Worm (Caenorhabditis elegans) whole organism, L2 larva: ENCODE results near the gene chpf-2.

Experiments used
- C34F6.9 ChIP-seq: fragments of 150-350 bp; optimal IDR thresholded peaks from 2 replicates; lab custom pipeline; 2014; ENCODE audit warnings: missing biosample characterization, missing genetic modification characterization
- F13H6.1 ChIP-seq: sonication (generic microtip); optimal IDR thresholded peaks from 2 replicates; lab custom pipeline; 2016; ENCODE audit warnings: missing genetic modification characterization, missing compliant biosample characterization
- R02D3.7 ChIP-seq: fragments of 150-350 bp; optimal IDR thresholded peaks from 2 replicates; lab custom pipeline; 2014; ENCODE audit warnings: missing biosample characterization, missing genetic modification characterization
- Y55F3AM.14 ChIP-seq: fragments of 200-800 bp; sonication (Bioruptor generic); optimal IDR thresholded peaks from 2 replicates; lab custom pipeline; 2018; ENCODE audit warnings: mild to moderate bottlenecking, missing genetic modification characterization, missing compliant biosample characterization
- alr-1 ChIP-seq: fragments of 150-350 bp; optimal IDR thresholded peaks from 2 replicates; lab custom pipeline; 2014; ENCODE audit warnings: missing biosample characterization, missing genetic modification characterization
- ama-1 ChIP-seq: fragments of 150-350 bp; optimal IDR thresholded peaks from 2 replicates; lab custom pipeline; 2018; ENCODE audit warnings: inconsistent platforms
- ceh-16 ChIP-seq: fragments of 150-350 bp; optimal IDR thresholded peaks from 2 replicates; lab custom pipeline; 2014; ENCODE audit warnings: missing biosample characterization, missing genetic modification characterization
- egl-27 ChIP-seq: sonication (generic microtip); optimal IDR thresholded peaks from 3 replicates; lab custom pipeline; 2017; ENCODE audit warnings: missing biosample characterization, missing genetic modification reagents, missing genetic modification characterization
- elt-1 ChIP-seq: fragments of 150-350 bp; optimal IDR thresholded peaks from 2 replicates; lab custom pipeline; 2014; ENCODE audit warnings: missing biosample characterization, missing genetic modification characterization
- elt-3 ChIP-seq: sonication (generic microtip); optimal IDR thresholded peaks from 2 replicates; lab custom pipeline; 2017; ENCODE audit warnings: missing biosample characterization, missing genetic modification characterization
- fos-1 ChIP-seq: fragments of 150-350 bp; optimal IDR thresholded peaks from 2 replicates; lab custom pipeline; 2014; ENCODE audit warnings: missing biosample characterization, missing genetic modification characterization
- gmeb-1 ChIP-seq: fragments of 150-350 bp; optimal IDR thresholded peaks from 2 replicates; lab custom pipeline; 2014; ENCODE audit warnings: missing biosample characterization, missing genetic modification characterization
- lin-11 ChIP-seq: fragments of 150-350 bp; sonication (generic microtip); optimal IDR thresholded peaks from 2 replicates; lab custom pipeline; 2014; ENCODE audit warnings: missing biosample characterization, missing genetic modification characterization, inconsistent platforms, mixed read lengths
- lin-13 ChIP-seq: fragments of 150-350 bp; optimal IDR thresholded peaks from 2 replicates; lab custom pipeline; 2014; ENCODE audit warnings: missing biosample characterization, missing genetic modification reagents, missing genetic modification characterization
- lin-39 ChIP-seq: fragments of 150-350 bp; optimal IDR thresholded peaks from 2 replicates; lab custom pipeline; 2014; ENCODE audit warnings: missing biosample characterization, missing genetic modification reagents, missing genetic modification characterization
- lsy-2 ChIP-seq, 2 experiments: fragments of 150-350 bp in 1 of 2; sonication (generic microtip) in 1 of 2; optimal IDR thresholded peaks; 2 replicates each; lab custom pipeline; 2014 to 2017; ENCODE audit warnings: missing biosample characterization in 2 of 2, missing genetic modification characterization in 2 of 2
- mbf-1 ChIP-seq: sonication (generic microtip); optimal IDR thresholded peaks from 2 replicates; lab custom pipeline; 2017; ENCODE audit warnings: missing biosample characterization, missing genetic modification characterization
- mdl-1 ChIP-seq, 2 experiments: fragments of 150-350 bp in 1 of 2; sonication (generic microtip) in 1 of 2; optimal IDR thresholded peaks; 2 replicates each; lab custom pipeline; 2017; ENCODE audit warnings: missing biosample characterization in 2 of 2, missing genetic modification characterization in 2 of 2
- nhr-10 ChIP-seq: sonication (generic microtip); optimal IDR thresholded peaks from 2 replicates; lab custom pipeline; 2017; ENCODE audit warnings: missing biosample characterization, missing genetic modification characterization
- nhr-12 ChIP-seq: fragments of 150-350 bp; optimal IDR thresholded peaks from 2 replicates; lab custom pipeline; 2014; ENCODE audit warnings: missing biosample characterization, missing genetic modification characterization
- nhr-129 ChIP-seq: fragments of 150-350 bp; optimal IDR thresholded peaks from 2 replicates; lab custom pipeline; 2014; ENCODE audit warnings: missing biosample characterization, missing genetic modification characterization
- nhr-21 ChIP-seq: fragments of 150-350 bp; optimal IDR thresholded peaks from 2 replicates; lab custom pipeline; 2014; ENCODE audit warnings: missing biosample characterization, missing genetic modification characterization
- nhr-237 ChIP-seq: fragments of 150-350 bp; optimal IDR thresholded peaks from 2 replicates; lab custom pipeline; 2014; ENCODE audit warnings: missing biosample characterization, missing genetic modification characterization
- nhr-25 ChIP-seq: fragments of 150-350 bp; sonication (generic microtip); optimal IDR thresholded peaks from 3 replicates; lab custom pipeline; 2014; ENCODE audit warnings: missing biosample characterization, missing genetic modification characterization
- nhr-6 ChIP-seq: fragments of 150-350 bp; optimal IDR thresholded peaks from 2 replicates; lab custom pipeline; 2014; ENCODE audit warnings: missing biosample characterization, missing genetic modification characterization
- nhr-77 ChIP-seq: fragments of 150-350 bp; optimal IDR thresholded peaks from 2 replicates; lab custom pipeline; 2014; ENCODE audit warnings: missing biosample characterization, missing genetic modification characterization
- sem-4 ChIP-seq: fragments of 150-350 bp; optimal IDR thresholded peaks from 2 replicates; lab custom pipeline; 2014; ENCODE audit warnings: missing biosample characterization, missing genetic modification reagents, missing genetic modification characterization
- skn-1 ChIP-seq: sonication (generic microtip); optimal IDR thresholded peaks from 2 replicates; lab custom pipeline; 2017; ENCODE audit warnings: missing biosample characterization, missing genetic modification characterization
- sma-9 ChIP-seq, 2 experiments: fragments of 150-350 bp in 1 of 2; sonication (generic microtip) in 1 of 2; optimal IDR thresholded peaks; 2 replicates each; lab custom pipeline; 2014 to 2016; ENCODE audit warnings: missing genetic modification characterization in 2 of 2, mild to moderate bottlenecking in 1 of 2, missing biosample characterization in 1 of 2, missing compliant biosample characterization in 1 of 2, missing genetic modification reagents in 1 of 2, moderate library complexity in 1 of 2
- snpc-4 ChIP-seq: fragments of 150-350 bp; optimal IDR thresholded peaks from 2 replicates; lab custom pipeline; 2014; ENCODE audit warnings: missing biosample characterization, missing genetic modification characterization
- unc-39 ChIP-seq: fragments of 150-350 bp; optimal IDR thresholded peaks from 2 replicates; lab custom pipeline; 2014; ENCODE audit warnings: missing biosample characterization, missing genetic modification characterization
- unc-55 ChIP-seq: fragments of 150-350 bp; sonication (generic microtip); optimal IDR thresholded peaks from 3 replicates; lab custom pipeline; 2014; ENCODE audit warnings: missing biosample characterization, missing genetic modification reagents, missing genetic modification characterization
- unc-62 ChIP-seq: fragments of 150-350 bp; optimal IDR thresholded peaks from 2 replicates; lab custom pipeline; 2014; ENCODE audit warnings: missing biosample characterization, missing genetic modification reagents, missing genetic modification characterization
- zag-1 ChIP-seq: fragments of 150-350 bp; optimal IDR thresholded peaks from 2 replicates; lab custom pipeline; 2014; ENCODE audit warnings: missing biosample characterization, missing genetic modification characterization
- ztf-1 ChIP-seq: fragments of 200-800 bp; sonication (Bioruptor generic); conservative IDR thresholded peaks from 2 replicates; pipeline ENCODE4 v1.3.6; 2022; ENCODE audit warnings: missing genetic modification characterization, missing compliant biosample characterization
- ztf-11 ChIP-seq: sonication (generic microtip); optimal IDR thresholded peaks from 2 replicates; lab custom pipeline; 2017; ENCODE audit warnings: missing biosample characterization, missing genetic modification characterization
- ztf-4 ChIP-seq: fragments of 150-350 bp; optimal IDR thresholded peaks from 2 replicates; lab custom pipeline; 2014; ENCODE audit warnings: missing biosample characterization, missing genetic modification characterization

The chpf-2 gene

ce11 chrV:3039282-3039681 is at the start of gene chpf-2:
Gene chpf-2 (minus strand): TSS chrV:3039382.
- TF ChIP-seq nhr-21 (tag; lab: Kevin White, UChicago) (no peak), lin-39 (tag; lab: Kevin White, UChicago) (no peak), nhr-6 (tag; lab: Kevin White, UChicago) (no peak), Y55F3AM.14 (GFP tag; lab: Kevin White, UChicago) (no peak), nhr-10 (no peak), mdl-1 (tag; optimal IDR thresholded peaks at IDR 0.05; lab: Kevin White, UChicago) (no peak), elt-3 (tag; lab: Kevin White, UChicago) (no peak), lin-11 (tag; lab: Kevin White, UChicago) (no peak), ztf-11 (tag; lab: Kevin White, UChicago) (no peak), snpc-4 (no peak), R02D3.7 (tag; lab: Kevin White, UChicago) (no peak), ama-1 (lab: Kevin White, UChicago) (no peak), ceh-16 (tag; lab: Kevin White, UChicago) (no peak), lin-13 (no peak), C34F6.9 (tag; lab: Kevin White, UChicago) (no peak), sma-9 (GFP tag; optimal IDR thresholded peaks at IDR 0.05; lab: Kevin White, UChicago) (no peak), sma-9 (tag; optimal IDR thresholded peaks at IDR 0.05; lab: Kevin White, UChicago) (no peak)

ce11 chrV:3088768-3089167 is 49.6 kb upstream of the chpf-2 start, which contains the start of gene acs-21:
Gene acs-21 (plus strand): TSS chrV:3089068.
- TF ChIP-seq lin-11 (tag; lab: Kevin White, UChicago) = no peak
- no peak for TF ChIP-seq elt-3 (tag; lab: Kevin White, UChicago)
- no peak for TF ChIP-seq elt-1 (tag; lab: Kevin White, UChicago)

- TF ChIP-seq nhr-6 (tag; lab: Kevin White, UChicago) (no peak), lsy-2 (tag; optimal IDR thresholded peaks at IDR 0.05; lab: Kevin White, UChicago) (no peak), lin-39 (tag; lab: Kevin White, UChicago) (no peak), fos-1 (no peak), zag-1 (no peak), elt-1 (tag; lab: Kevin White, UChicago) (no peak), ama-1 (lab: Kevin White, UChicago) (no peak), unc-62 (GFP tag; lab: Kevin White, UChicago) (no peak), snpc-4 (no peak), sem-4 (tag; lab: Kevin White, UChicago) (no peak), nhr-25 (tag; lab: Kevin White, UChicago) (no peak), alr-1 (tag; lab: Kevin White, UChicago) (no peak), F13H6.1 (no peak)
Measured at ce11 chrV:3086260-3086659, 47.1 kb upstream of the chpf-2 start, which contains the start of gene srt-8. Gene srt-8 (plus strand): TSS chrV:3086560.

ce11 chrV:3081471-3081870 is 42.3 kb upstream of the chpf-2 start, which contains the start of gene srt-7:
Gene srt-7 (plus strand): TSS chrV:3081771.
- TF ChIP-seq unc-39 = no peak
- TF ChIP-seq Y55F3AM.14 (GFP tag; lab: Kevin White, UChicago) = no peak
- TF ChIP-seq gmeb-1 (tag; lab: Kevin White, UChicago) = no peak
- TF ChIP-seq nhr-12 (tag; lab: Kevin White, UChicago) = no peak
- TF ChIP-seq C34F6.9 (tag; lab: Kevin White, UChicago) = no peak
- TF ChIP-seq sma-9 (GFP tag; optimal IDR thresholded peaks at IDR 0.05; lab: Kevin White, UChicago) = no peak
- TF ChIP-seq sma-9 (tag; optimal IDR thresholded peaks at IDR 0.05; lab: Kevin White, UChicago) = no peak
- no peak for TF ChIP-seq egl-27 (tag; lab: Kevin White, UChicago)
- no peak for TF ChIP-seq lsy-2 (tag; optimal IDR thresholded peaks at IDR 0.05; lab: Kevin White, UChicago)
- no peak for TF ChIP-seq unc-55 (GFP tag; lab: Kevin White, UChicago)

- no peak for TF ChIP-seq nhr-129 (tag; lab: Kevin White, UChicago)
- TF ChIP-seq nhr-237 = no peak
Measured at ce11 chrV:3080792-3081191, 41.6 kb upstream of the chpf-2 start, which contains the start of gene srt-5. Gene srt-5 (minus strand): TSS chrV:3080892.

ce11 chrV:3071548-3071947 is 32.4 kb upstream of the chpf-2 start, which contains the start of gene C50H11.13:
Gene C50H11.13 (minus strand): TSS chrV:3071648.
- TF ChIP-seq nhr-77 (tag; lab: Kevin White, UChicago) = no peak
- TF ChIP-seq snpc-4 = no peak
- TF ChIP-seq ztf-4 (tag; lab: Kevin White, UChicago) = no peak
- TF ChIP-seq nhr-10 = no peak
- no peak for TF ChIP-seq nhr-6 (tag; lab: Kevin White, UChicago)
- TF ChIP-seq unc-39 = no peak
- TF ChIP-seq lin-39 (tag; lab: Kevin White, UChicago) = no peak
- TF ChIP-seq ztf-1 = no peak
- no peak for TF ChIP-seq ama-1 (lab: Kevin White, UChicago)
- TF ChIP-seq C34F6.9 (tag; lab: Kevin White, UChicago) = no peak
- no peak for TF ChIP-seq mbf-1 (tag; lab: Kevin White, UChicago)
- no peak for TF ChIP-seq F13H6.1
- no peak for TF ChIP-seq skn-1 (tag; lab: Kevin White, UChicago)
- no peak for TF ChIP-seq nhr-237
- no peak for TF ChIP-seq unc-55 (GFP tag; lab: Kevin White, UChicago)
